Worm (Caenorhabditis elegans): ENCODE data around the gene srh-215.

Gene srh-215

DNA sequence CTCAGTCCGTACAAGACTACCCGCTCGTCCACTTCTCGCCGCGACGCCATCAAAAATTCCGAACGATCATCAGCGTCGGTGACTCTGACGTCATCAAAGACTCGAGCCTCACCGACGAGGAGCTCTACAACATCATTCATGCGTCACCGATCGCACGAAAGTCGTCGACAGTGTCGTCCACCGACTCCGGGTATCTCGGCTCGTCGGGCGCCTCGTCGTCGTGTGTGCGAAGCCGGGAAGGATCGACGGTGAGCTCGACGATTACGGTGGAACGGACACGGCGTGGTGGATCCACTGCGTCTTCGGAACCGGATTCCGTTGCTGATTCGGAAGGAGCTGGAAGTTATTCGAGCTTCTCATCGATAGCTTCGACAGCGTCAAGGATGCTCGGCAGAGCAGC, 47.0 kb downstream of the srh-215 start:
- TF ChIP-seq snpc-4 (tag; optimal IDR thresholded peaks at IDR 0.05) (no peak), sma-9 (GFP tag; optimal IDR thresholded peaks at IDR 0.05) (no peak), sma-9 (tag; optimal IDR thresholded peaks at IDR 0.05) (no peak), ztf-11 (tag; optimal IDR thresholded peaks at IDR 0.05) (no peak)

- TF ChIP-seq nhr-77 (tag; optimal IDR thresholded peaks at IDR 0.05) (no peak), ztf-4 (tag; optimal IDR thresholded peaks at IDR 0.05) (no peak), ceh-82 (tag; optimal IDR thresholded peaks at IDR 0.05) (no peak), nhr-10 (tag; optimal IDR thresholded peaks at IDR 0.05) (no peak), R02D3.7 (tag; optimal IDR thresholded peaks at IDR 0.05) (no peak), ama-1 (optimal IDR thresholded peaks at IDR 0.05) (no peak), ztf-11 (tag; optimal IDR thresholded peaks at IDR 0.05) (no peak), sem-4 (tag; optimal IDR thresholded peaks at IDR 0.05) (no peak), fos-1 (tag; optimal IDR thresholded peaks at IDR 0.05) (no peak), C34F6.9 (tag; optimal IDR thresholded peaks at IDR 0.05) (no peak), blmp-1 (tag; optimal IDR thresholded peaks at IDR 0.05; ENCODE audit: insufficient read depth) (no peak), elt-3 (tag; optimal IDR thresholded peaks at IDR 0.05) (no peak), peb-1 (tag; optimal IDR thresholded peaks at IDR 0.05) (no peak), mbf-1 (tag; optimal IDR thresholded peaks at IDR 0.05) (no peak)
Observed at ce11 chrV:16781974-16782373, 49.8 kb downstream of the srh-215 start.

Data from whole organism, L2 larva.